Fruit fly (Drosophila melanogaster): ENCODE data around the gene Sema1a.

Gene Sema1a

DNA sequence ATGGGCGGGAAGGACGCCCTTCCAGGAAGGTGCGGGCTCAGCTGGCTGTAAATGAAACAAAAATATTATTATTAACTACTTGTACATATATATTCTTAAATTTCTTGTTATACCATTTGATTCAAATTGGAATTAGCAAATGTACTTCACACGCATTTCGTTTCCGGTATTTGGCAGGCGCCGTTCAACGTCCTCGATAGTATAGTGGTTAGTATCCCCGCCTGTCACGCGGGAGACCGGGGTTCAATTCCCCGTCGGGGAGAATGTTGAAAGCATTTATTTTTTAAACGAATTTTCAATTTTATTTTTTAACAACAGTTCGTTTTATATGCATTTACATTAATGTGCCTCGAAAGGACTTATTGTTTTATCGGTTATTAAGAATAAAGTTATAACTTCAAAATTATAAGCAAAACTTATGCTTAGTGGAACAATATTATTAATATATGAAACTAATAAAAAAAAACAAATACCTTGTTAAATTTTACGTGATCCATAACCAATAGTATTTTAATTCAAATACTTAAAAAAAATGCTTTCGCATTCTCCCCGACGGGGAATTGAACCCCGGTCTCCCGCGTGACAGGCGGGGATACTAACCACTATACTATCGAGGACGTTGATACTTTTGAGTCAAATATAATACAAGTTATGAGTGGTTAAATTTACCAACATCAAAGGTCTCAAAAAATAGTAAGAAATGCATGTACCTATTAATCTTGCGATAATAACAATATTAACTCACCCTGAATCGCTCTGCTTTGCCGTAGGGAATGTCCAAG is 141.5 kb downstream of the Sema1a start (continued):
- TF ChIP-seq NK7.1 (GFP tag; optimal IDR thresholded peaks at IDR 0.05) (no peak), prd (optimal IDR thresholded peaks at IDR 0.05) (no peak), prd (GFP tag; IDR thresholded peaks at IDR 0.05) (no peak), salm (tag; optimal IDR thresholded peaks at IDR 0.05) (no peak), dmrt11E (tag; optimal IDR thresholded peaks at IDR 0.05) (no peak), her (GFP tag; optimal IDR thresholded peaks at IDR 0.05) (no peak), dan (GFP tag; IDR thresholded peaks at IDR 0.05) (no peak), ERR (GFP tag; optimal IDR thresholded peaks at IDR 0.05) (no peak), D19B (GFP tag; optimal IDR thresholded peaks at IDR 0.05) (no peak), CG11398 (GFP tag; optimal IDR thresholded peaks at IDR 0.05) (no peak), CG7786 (GFP tag; optimal IDR thresholded peaks at IDR 0.05) (no peak), Gug (GFP tag; IDR thresholded peaks at IDR 0.05) (no peak), Scr (GFP tag; IDR thresholded peaks at IDR 0.05; ENCODE audit: partially characterized antibody) (peak; percentile 72), CG1647 (GFP tag; optimal IDR thresholded peaks at IDR 0.05) (no peak), CG8765 (GFP tag; IDR thresholded peaks at IDR 0.05) (no peak), Nf-YC (tag; optimal IDR thresholded peaks at IDR 0.05) (no peak), CG13123 (GFP tag; optimal IDR thresholded peaks at IDR 0.05) (no peak), insv (GFP tag; optimal IDR thresholded peaks at IDR 0.05) (peak in 1 of 2 experiments; percentile 65), CG15514 (GFP tag; optimal IDR thresholded peaks at IDR 0.05) (no peak), CG17802 (tag; optimal IDR thresholded peaks at IDR 0.05) (no peak), NfI (GFP tag; optimal IDR thresholded peaks at IDR 0.05) (no peak), CG13296 (GFP tag; optimal IDR thresholded peaks at IDR 0.05) (no peak), slbo (GFP tag; IDR thresholded peaks at IDR 0.05) (no peak), CG12391 (tag; optimal IDR thresholded peaks at IDR 0.05) (peak; percentile 4), luna (GFP tag; optimal IDR thresholded peaks at IDR 0.05) (no peak), CG16863 (GFP tag; optimal IDR thresholded peaks at IDR 0.05) (no peak), gro (GFP tag; optimal IDR thresholded peaks at IDR 0.05) (no peak), bigmax (GFP tag; optimal IDR thresholded peaks at IDR 0.05) (no peak), CG12744 (GFP tag; optimal IDR thresholded peaks at IDR 0.05) (no peak), lov (optimal IDR thresholded peaks at IDR 0.05) (no peak), lov (GFP tag; IDR thresholded peaks at IDR 0.05) (no peak), Abd-B (GFP tag; optimal IDR thresholded peaks at IDR 0.05) (no peak), Sry-β (GFP tag; optimal IDR thresholded peaks at IDR 0.05) (no peak), CG12769 (tag; optimal IDR thresholded peaks at IDR 0.05) (no peak), B-H2 (GFP tag; optimal IDR thresholded peaks at IDR 0.05) (no peak), CG11695 (GFP tag; IDR thresholded peaks at IDR 0.05) (no peak), vfl (GFP tag; optimal IDR thresholded peaks at IDR 0.05) (no peak), vnd (GFP tag; IDR thresholded peaks at IDR 0.05; ENCODE audit: partially characterized antibody) (peak; percentile 71), odd (GFP tag; optimal IDR thresholded peaks at IDR 0.05) (no peak), Aef1 (GFP tag; IDR thresholded peaks at IDR 0.05) (no peak), seq (GFP tag; IDR thresholded peaks at IDR 0.05) (no peak), CG18764 (GFP tag; optimal IDR thresholded peaks at IDR 0.05) (no peak), Dll (GFP tag; IDR thresholded peaks at IDR 0.05; ENCODE audit: partially characterized antibody) (0 out of 4 replicates have a peak, but pooled peaks have one; percentile 57), bowl (GFP tag; IDR thresholded peaks at IDR 0.05) (no peak), tgo (GFP tag; IDR thresholded peaks at IDR 0.05) (no peak), Atf3 (GFP tag; optimal IDR thresholded peaks at IDR 0.05) (no peak), CG15601 (tag; optimal IDR thresholded peaks at IDR 0.05) (no peak), CG4617 (GFP tag; optimal IDR thresholded peaks at IDR 0.05; ENCODE audit: borderline replicate concordance) (no peak), CG3163 (GFP tag; optimal IDR thresholded peaks at IDR 0.05) (no peak), fd3F (GFP tag; optimal IDR thresholded peaks at IDR 0.05) (no peak), CG17568 (GFP tag; optimal IDR thresholded peaks at IDR 0.05) (no peak)

Data from whole organism, embryonic.